Worm (Caenorhabditis elegans) whole organism, L1 larva: ENCODE data around the gene eef-1A.1.

Experiments used
- C04F5.9 ChIP-seq: sonication (generic microtip); optimal IDR thresholded peaks from 2 replicates; lab custom pipeline; 2016; ENCODE audit warnings: missing genetic modification characterization, missing compliant biosample characterization
- C16A3.4 ChIP-seq: fragments of 150-350 bp; optimal IDR thresholded peaks from 2 replicates; lab custom pipeline; 2014; ENCODE audit warnings: missing biosample characterization, missing genetic modification characterization
- aly-2 ChIP-seq: fragments of 150-350 bp; optimal IDR thresholded peaks from 2 replicates; lab custom pipeline; 2014; ENCODE audit warnings: missing biosample characterization, missing genetic modification characterization
- blmp-1 ChIP-seq: fragments of 150-350 bp; optimal IDR thresholded peaks from 2 replicates; lab custom pipeline; 2014; ENCODE audit warnings: missing biosample characterization, missing genetic modification characterization
- ceh-63 ChIP-seq: fragments of 200-800 bp; sonication (Bioruptor generic); optimal IDR thresholded peaks from 2 replicates; lab custom pipeline; 2018; ENCODE audit warnings: mild to moderate bottlenecking, missing genetic modification characterization, missing compliant biosample characterization
- ceh-82 ChIP-seq, 3 experiments: fragments of 150-350 bp in 1 of 3; sonication (generic microtip) in 2 of 3; optimal IDR thresholded peaks; 2 replicates each; lab custom pipeline; 2014 to 2017; ENCODE audit warnings: missing biosample characterization in 3 of 3, missing genetic modification characterization in 3 of 3
- dpl-1 ChIP-seq, 3 experiments: fragments of 150-350 bp in 2 of 3; sonication (generic microtip) in 1 of 3; optimal IDR thresholded peaks; 2 replicates each; lab custom pipeline; 2014 to 2017; ENCODE audit warnings: missing biosample characterization in 3 of 3, missing genetic modification characterization in 3 of 3, missing genetic modification reagents in 3 of 3
- efl-1 ChIP-seq, 4 experiments: fragments of 150-350 bp; optimal IDR thresholded peaks in 3 of 4; peaks in 1 of 4; 1 replicate in 1 of 4; 2 replicates in 3 of 4; lab custom pipeline; 2014; ENCODE audit warnings: missing biosample characterization in 2 of 4, missing genetic modification characterization in 2 of 4, missing genetic modification reagents in 2 of 4
- efl-3 ChIP-seq: fragments of 200-800 bp; sonication (Bioruptor generic); optimal IDR thresholded peaks from 2 replicates; lab custom pipeline; 2018; ENCODE audit warnings: mild to moderate bottlenecking, missing genetic modification characterization, missing compliant biosample characterization
- egl-13 ChIP-seq: sonication (generic microtip); optimal IDR thresholded peaks from 2 replicates; lab custom pipeline; 2016; ENCODE audit warnings: missing genotype, missing genetic modification reagents, missing genetic modification characterization, missing compliant biosample characterization
- egl-27 ChIP-seq, 2 experiments: fragments of 150-350 bp in 1 of 2; sonication (generic microtip); optimal IDR thresholded peaks; 3 replicates each; lab custom pipeline; 2017 to 2018; ENCODE audit warnings: missing biosample characterization in 2 of 2, missing genetic modification characterization in 2 of 2, missing genetic modification reagents in 2 of 2
- grh-1 ChIP-seq: fragments of 200-800 bp; sonication (Bioruptor generic); IDR thresholded peaks from 2 replicates; pipeline ENCODE4 v1.3.6; 2022; ENCODE audit warnings: missing genetic modification reagents, missing genetic modification characterization, missing compliant biosample characterization
- hlh-17 ChIP-seq: fragments of 200-800 bp; sonication (Bioruptor generic); optimal IDR thresholded peaks from 2 replicates; lab custom pipeline; 2018; ENCODE audit warnings: missing genetic modification characterization, mild to moderate bottlenecking, missing compliant biosample characterization, moderate library complexity, borderline replicate concordance
- hlh-4 ChIP-seq: sonication (generic microtip); optimal IDR thresholded peaks from 2 replicates; lab custom pipeline; 2016; ENCODE audit warnings: mild to moderate bottlenecking, missing genetic modification characterization, missing compliant biosample characterization
- isw-1 ChIP-seq: fragments of 200-800 bp; sonication (Bioruptor generic); IDR thresholded peaks from 2 replicates; pipeline ENCODE4 v1.3.6; 2022; ENCODE audit warnings: missing genetic modification characterization, missing compliant biosample characterization
- lin-14 ChIP-seq: fragments of 200-800 bp; sonication (Bioruptor generic); optimal IDR thresholded peaks from 2 replicates; lab custom pipeline; 2018; ENCODE audit warnings: mild to moderate bottlenecking, missing genetic modification characterization, moderate library complexity, missing compliant biosample characterization
- lin-15B ChIP-seq: fragments of 150-350 bp; sonication (generic microtip); optimal IDR thresholded peaks from 3 replicates; lab custom pipeline; 2014; ENCODE audit warnings: missing biosample characterization, missing genetic modification characterization
- lin-35 ChIP-seq, 2 experiments: fragments of 150-350 bp; optimal IDR thresholded peaks; 2 replicates each; lab custom pipeline; 2014; ENCODE audit warnings: missing biosample characterization in 2 of 2, missing genetic modification characterization in 2 of 2, missing genetic modification reagents in 2 of 2
- lin-39 ChIP-seq: fragments of 150-350 bp; optimal IDR thresholded peaks from 2 replicates; lab custom pipeline; 2014; ENCODE audit warnings: missing biosample characterization, missing genetic modification reagents, missing genetic modification characterization
- lsy-2 ChIP-seq, 2 experiments: fragments of 150-350 bp; optimal IDR thresholded peaks; 2 replicates each; lab custom pipeline; 2014; ENCODE audit warnings: missing biosample characterization in 2 of 2, missing genetic modification characterization in 2 of 2
- mef-2 ChIP-seq: fragments of 150-350 bp; optimal IDR thresholded peaks from 2 replicates; lab custom pipeline; 2014; ENCODE audit warnings: missing biosample characterization, missing genetic modification characterization
- nhr-11 ChIP-seq: fragments of 150-350 bp; optimal IDR thresholded peaks from 2 replicates; lab custom pipeline; 2014; ENCODE audit warnings: missing biosample characterization, missing genetic modification characterization
- nhr-19 ChIP-seq: fragments of 200-800 bp; sonication (Bioruptor generic); conservative IDR thresholded peaks from 2 replicates; pipeline ENCODE4 v1.3.6; 2022; ENCODE audit warnings: missing genetic modification characterization, missing compliant biosample characterization
- nhr-20 ChIP-seq: sonication (generic microtip); optimal IDR thresholded peaks from 2 replicates; lab custom pipeline; 2016; ENCODE audit warnings: mild to moderate bottlenecking, missing genetic modification characterization, missing compliant biosample characterization
- nhr-237 ChIP-seq: fragments of 150-350 bp; optimal IDR thresholded peaks from 2 replicates; lab custom pipeline; 2014; ENCODE audit warnings: missing biosample characterization, missing genetic modification characterization
- nhr-28 ChIP-seq: fragments of 150-350 bp; optimal IDR thresholded peaks from 2 replicates; lab custom pipeline; 2014; ENCODE audit warnings: missing biosample characterization, missing genetic modification characterization
- nhr-47 ChIP-seq: sonication (generic microtip); optimal IDR thresholded peaks from 2 replicates; lab custom pipeline; 2016; ENCODE audit warnings: mild to moderate bottlenecking, missing genetic modification characterization, moderate library complexity, missing compliant biosample characterization
- nhr-71 ChIP-seq: sonication (generic microtip); optimal IDR thresholded peaks from 2 replicates; lab custom pipeline; 2016; ENCODE audit warnings: mild to moderate bottlenecking, missing genetic modification characterization, moderate library complexity, missing compliant biosample characterization
- nhr-85 ChIP-seq: sonication (generic microtip); peaks from one replicate; lab custom pipeline; 2016; ENCODE audit warnings: missing genetic modification characterization, inconsistent platforms, missing compliant biosample characterization
- pax-3 ChIP-seq: fragments of 200-800 bp; sonication (Bioruptor generic); optimal IDR thresholded peaks from 2 replicates; lab custom pipeline; 2018; ENCODE audit warnings: mild to moderate bottlenecking, missing genetic modification characterization, moderate library complexity, missing compliant biosample characterization
- pqm-1 ChIP-seq: sonication (generic microtip); optimal IDR thresholded peaks from 3 replicates; lab custom pipeline; 2017; ENCODE audit warnings: missing biosample characterization, missing genetic modification characterization
- rnt-1 ChIP-seq: sonication (generic microtip); optimal IDR thresholded peaks from 2 replicates; lab custom pipeline; 2016; ENCODE audit warnings: mild to moderate bottlenecking, missing genetic modification characterization, moderate library complexity, missing compliant biosample characterization
- snpc-4 ChIP-seq: fragments of 150-350 bp; optimal IDR thresholded peaks from 2 replicates; lab custom pipeline; 2014; ENCODE audit warnings: missing biosample characterization, missing genetic modification characterization
- snu-23 ChIP-seq: sonication (generic microtip); optimal IDR thresholded peaks from 2 replicates; lab custom pipeline; 2016; ENCODE audit warnings: missing genetic modification characterization, missing compliant biosample characterization
- unc-130 ChIP-seq: fragments of 150-350 bp; optimal IDR thresholded peaks from 2 replicates; lab custom pipeline; 2017; ENCODE audit warnings: missing biosample characterization, missing genetic modification characterization, inconsistent platforms
- unc-30 ChIP-seq: sonication (generic microtip); optimal IDR thresholded peaks from 2 replicates; lab custom pipeline; 2017; ENCODE audit warnings: missing biosample characterization, missing genetic modification characterization
- unc-86 ChIP-seq: sonication (generic microtip); optimal IDR thresholded peaks from 2 replicates; lab custom pipeline; 2016; ENCODE audit warnings: missing genetic modification characterization, missing compliant biosample characterization
- ztf-11 ChIP-seq, 2 experiments: sonication (generic microtip); optimal IDR thresholded peaks; 2 replicates each; lab custom pipeline; 2016 to 2017; ENCODE audit warnings: missing genetic modification characterization in 2 of 2, missing biosample characterization in 1 of 2, missing compliant biosample characterization in 1 of 2

eef-1A.1 gene

DNA sequence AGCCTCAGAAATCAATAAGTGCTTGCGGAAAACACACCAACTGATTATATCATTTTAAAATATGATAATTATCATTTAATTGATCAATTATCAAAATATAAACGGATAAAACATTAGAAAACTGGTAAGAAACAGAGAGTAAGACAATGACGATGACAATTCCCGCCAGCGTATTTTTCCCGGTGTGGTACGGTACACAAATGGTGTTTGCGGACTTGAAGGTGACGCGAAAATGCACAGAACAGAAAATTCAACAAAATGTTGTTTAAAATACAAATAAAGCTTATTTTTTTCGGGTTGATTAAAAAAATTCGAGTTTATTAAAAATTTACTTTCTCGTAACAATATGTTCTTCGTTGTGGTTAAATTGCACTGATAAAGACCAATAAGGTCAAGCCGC is 10.3 kb downstream of the eef-1A.1 start (continued):
- TF ChIP-seq lsy-2 (tag; optimal IDR thresholded peaks at IDR 0.05; lab: Kevin White, UChicago) = peak; percentile 94 to 98
- no peak for TF ChIP-seq unc-30 (tag; lab: Kevin White, UChicago)
- TF ChIP-seq nhr-237 (tag; lab: Kevin White, UChicago) = no peak
- peak; percentile 52 to 78 (median 69) for TF ChIP-seq dpl-1 (GFP tag; optimal IDR thresholded peaks at IDR 0.05; lab: Kevin White, UChicago)
- peak; percentile 31 for TF ChIP-seq aly-2 (tag; lab: Kevin White, UChicago)
- no peak for TF ChIP-seq lin-15B (tag; lab: Kevin White, UChicago)
- peak; percentile 49 for TF ChIP-seq snu-23
- TF ChIP-seq, all 84 proteins: peak for 25

- TF ChIP-seq nhr-11 (tag; lab: Kevin White, UChicago) = no peak
- TF ChIP-seq aly-2 (tag; lab: Kevin White, UChicago) = peak; percentile 51
- no peak for TF ChIP-seq pax-3 (tag; lab: Kevin White, UChicago)
- TF ChIP-seq grh-1 (GFP tag; lab: Robert Waterston, UW) = no peak
- no peak for TF ChIP-seq C04F5.9 (tag; lab: Kevin White, UChicago)
- no peak for TF ChIP-seq C16A3.4 (tag; lab: Kevin White, UChicago)
- TF ChIP-seq, all 84 proteins: peak for 1
Measured at ce11 chrIII:6958674-6959241, 12.8 kb downstream of the eef-1A.1 start.

DNA sequence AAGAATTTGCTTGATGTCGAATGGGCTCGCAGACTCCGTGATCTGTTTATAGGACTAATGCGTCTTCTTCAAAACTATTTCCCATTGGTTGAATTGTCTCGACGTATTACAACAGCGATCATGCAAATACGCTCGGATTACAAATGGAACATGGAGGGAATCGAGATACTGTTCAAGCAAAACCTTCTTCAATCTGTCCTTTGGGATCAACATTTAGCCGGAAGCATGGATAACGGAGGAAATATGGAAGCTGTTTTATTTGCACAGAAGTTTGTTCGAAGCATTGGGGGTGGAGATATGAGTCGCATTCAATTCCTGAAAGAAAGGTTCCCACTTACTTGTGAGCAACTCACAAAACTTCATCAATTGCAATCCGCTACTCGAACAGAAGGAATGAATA is 15.7 kb downstream of the eef-1A.1 start:
- TF ChIP-seq ztf-11 (tag; optimal IDR thresholded peaks at IDR 0.05; lab: Kevin White, UChicago) (no peak), efl-1 (optimal IDR thresholded peaks at IDR 0.05; lab: Kevin White, UChicago) (no peak), efl-1 (GFP tag; optimal IDR thresholded peaks at IDR 0.05 in 1 of 2; lab: Kevin White, UChicago) (peak in 1 of 2 experiments; percentile 41), lin-15B (tag; lab: Kevin White, UChicago) (no peak), efl-3 (GFP tag; lab: Kevin White, UChicago) (no peak), rnt-1 (tag; lab: Kevin White, UChicago) (no peak), nhr-28 (no peak), grh-1 (GFP tag; lab: Robert Waterston, UW) (no peak), ceh-63 (GFP tag; lab: Kevin White, UChicago) (no peak)

DNA sequence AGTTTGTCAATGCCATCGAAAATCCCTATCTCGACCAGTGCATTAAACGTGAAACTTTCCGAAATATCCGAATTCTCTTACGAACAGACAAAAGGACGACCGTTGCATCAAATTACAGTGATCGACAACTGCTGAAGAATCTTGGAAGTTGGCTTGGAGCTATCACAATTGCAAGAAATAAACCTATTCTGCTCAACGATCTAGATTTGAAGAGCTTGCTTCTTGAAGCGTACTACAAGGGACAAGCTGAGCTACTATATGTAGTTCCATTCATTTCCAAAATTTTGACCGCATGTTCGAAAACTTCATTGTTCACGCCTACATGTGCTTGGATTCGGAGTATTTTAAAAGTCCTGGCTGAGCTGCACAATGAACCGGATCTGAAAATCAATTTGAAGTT is 17.5 kb downstream of the eef-1A.1 start:
- TF ChIP-seq isw-1 (GFP tag; lab: Robert Waterston, UW) (no peak), efl-1 (optimal IDR thresholded peaks at IDR 0.05; lab: Kevin White, UChicago) (no peak), efl-1 (GFP tag; optimal IDR thresholded peaks at IDR 0.05 in 1 of 2; lab: Kevin White, UChicago) (peak in 1 of 2 experiments; percentile 72)

DNA sequence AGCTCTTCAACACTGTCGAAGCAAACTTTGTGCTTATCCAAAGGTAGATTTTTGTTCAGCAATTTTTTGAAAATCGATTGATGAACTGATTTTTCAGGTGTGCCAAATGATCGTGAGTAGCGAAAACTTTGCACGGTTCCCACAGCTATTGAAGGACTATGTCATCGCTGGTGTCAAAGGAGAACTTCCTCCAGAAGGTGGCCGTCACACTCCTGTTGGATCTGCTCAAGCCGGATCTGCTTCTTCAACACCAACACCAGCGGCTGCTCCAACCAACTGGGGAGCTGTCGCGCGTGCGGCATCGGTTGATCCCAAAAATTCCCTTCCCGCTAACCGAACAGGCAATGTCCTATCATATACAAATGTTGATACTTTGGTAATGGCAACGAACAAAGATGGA is 18.1 kb downstream of the eef-1A.1 start:
- TF ChIP-seq unc-86 (tag; lab: Kevin White, UChicago) = no peak
- no peak for TF ChIP-seq nhr-11 (tag; lab: Kevin White, UChicago)
- no peak for TF ChIP-seq hlh-4 (tag; lab: Kevin White, UChicago)
- TF ChIP-seq nhr-71 = no peak
- TF ChIP-seq efl-1 (optimal IDR thresholded peaks at IDR 0.05; lab: Kevin White, UChicago) = no peak
- peak in 1 of 2 experiments; percentile 51 for TF ChIP-seq efl-1 (GFP tag; optimal IDR thresholded peaks at IDR 0.05 in 1 of 2; lab: Kevin White, UChicago)
- TF ChIP-seq nhr-85 (tag; lab: Kevin White, UChicago) = no peak
- TF ChIP-seq, all 84 proteins: peak for 1

DNA sequence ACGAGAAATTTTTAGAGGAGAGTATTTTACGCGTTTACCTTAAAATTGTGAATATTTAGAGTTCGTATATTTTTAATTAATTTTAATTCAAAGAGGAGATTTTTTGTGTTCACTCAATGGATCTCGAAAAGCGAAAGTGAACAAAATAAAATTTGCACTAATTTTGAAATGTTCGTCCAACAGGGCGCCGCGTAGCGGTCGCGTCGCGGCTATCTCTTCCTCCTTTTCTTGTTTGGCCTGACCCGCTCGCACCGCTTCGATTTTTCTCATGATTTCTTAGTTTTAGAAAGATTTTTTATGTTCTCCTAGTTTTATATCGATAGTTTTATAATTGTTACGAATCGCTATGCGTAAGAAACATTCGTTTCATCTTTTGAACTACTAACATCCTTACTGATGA is 20.1 kb downstream of the eef-1A.1 start:
- TF ChIP-seq lin-39 (tag; lab: Kevin White, UChicago) = no peak
- TF ChIP-seq nhr-20 = no peak
- TF ChIP-seq nhr-47 (tag; lab: Kevin White, UChicago) = no peak
- TF ChIP-seq ceh-63 (GFP tag; lab: Kevin White, UChicago) = no peak
- TF ChIP-seq dpl-1 (GFP tag; optimal IDR thresholded peaks at IDR 0.05; lab: Kevin White, UChicago) = peak in 1 of 3 experiments; percentile 37
- peak in 1 of 2 experiments; percentile 43 for TF ChIP-seq lsy-2 (tag; optimal IDR thresholded peaks at IDR 0.05; lab: Kevin White, UChicago)
- TF ChIP-seq egl-27 (tag; optimal IDR thresholded peaks at IDR 0.05; lab: Kevin White, UChicago) = no peak
- peak in 1 of 2 experiments; percentile 35 for TF ChIP-seq lin-35 (GFP tag; optimal IDR thresholded peaks at IDR 0.05; lab: Kevin White, UChicago)
- no peak for TF ChIP-seq snpc-4 (tag; lab: Kevin White, UChicago)
- TF ChIP-seq lin-14 (GFP tag; lab: Kevin White, UChicago) = peak; percentile 54
- TF ChIP-seq nhr-19 (GFP tag; lab: Robert Waterston, UW) = no peak
- no peak for TF ChIP-seq nhr-28
- TF ChIP-seq egl-13 (tag; lab: Kevin White, UChicago) = no peak
- peak in 1 of 2 experiments; percentile 25 for TF ChIP-seq efl-1 (optimal IDR thresholded peaks at IDR 0.05; lab: Kevin White, UChicago)
- TF ChIP-seq efl-1 (GFP tag; optimal IDR thresholded peaks at IDR 0.05 in 1 of 2; lab: Kevin White, UChicago) = peak; percentile 11 to 48
- TF ChIP-seq pqm-1 (tag; lab: Kevin White, UChicago) = no peak
- no peak for TF ChIP-seq ceh-82 (tag; optimal IDR thresholded peaks at IDR 0.05; lab: Kevin White, UChicago)
- no peak for TF ChIP-seq pax-3 (tag; lab: Kevin White, UChicago)
- peak; percentile 1 for TF ChIP-seq lin-15B (tag; lab: Kevin White, UChicago)
- no peak for TF ChIP-seq grh-1 (GFP tag; lab: Robert Waterston, UW)
- no peak for TF ChIP-seq unc-130 (tag; lab: Kevin White, UChicago)
- TF ChIP-seq mef-2 = no peak
- no peak for TF ChIP-seq hlh-17 (GFP tag; lab: Kevin White, UChicago)
- TF ChIP-seq nhr-71 = no peak
- TF ChIP-seq blmp-1 (tag; lab: Kevin White, UChicago) = peak; percentile 90
- TF ChIP-seq, all 84 proteins: peak for 7
